Worm (Caenorhabditis elegans) whole organism, L1 larva: ENCODE measurements around the gene rpl-12.

ENCODE experiments used
- C04F5.9 ChIP-seq: sonication (generic microtip); optimal IDR thresholded peaks from 2 replicates; lab custom pipeline; 2016; ENCODE audit warnings: missing genetic modification characterization, missing compliant biosample characterization
- dsc-1 ChIP-seq: sonication (generic microtip); optimal IDR thresholded peaks from 2 replicates; lab custom pipeline; 2016; ENCODE audit warnings: mild to moderate bottlenecking, missing genetic modification characterization, missing compliant biosample characterization
- lin-39 ChIP-seq: fragments of 150-350 bp; optimal IDR thresholded peaks from 2 replicates; lab custom pipeline; 2014; ENCODE audit warnings: missing biosample characterization, missing genetic modification reagents, missing genetic modification characterization
- nhr-11 ChIP-seq: fragments of 150-350 bp; optimal IDR thresholded peaks from 2 replicates; lab custom pipeline; 2014; ENCODE audit warnings: missing biosample characterization, missing genetic modification characterization
- pqm-1 ChIP-seq: sonication (generic microtip); optimal IDR thresholded peaks from 3 replicates; lab custom pipeline; 2017; ENCODE audit warnings: missing biosample characterization, missing genetic modification characterization
- snu-23 ChIP-seq: sonication (generic microtip); optimal IDR thresholded peaks from 2 replicates; lab custom pipeline; 2016; ENCODE audit warnings: missing genetic modification characterization, missing compliant biosample characterization

- TF ChIP-seq snu-23 (no peak), C04F5.9 (tag; lab: Kevin White, UChicago) (no peak), nhr-11 (tag; lab: Kevin White, UChicago) (no peak), lin-39 (no peak), dsc-1 (tag; lab: Kevin White, UChicago) (no peak), pqm-1 (tag; lab: Kevin White, UChicago) (no peak)
Measured at ce11 chrIV:13247780-13248179, 7.3 kb upstream of the rpl-12 start.
